Worm (Caenorhabditis elegans) whole organism, L3 larva: Measurements from ENCODE around the gene M01H9.2.

ENCODE experiments used
- R02D3.7 ChIP-seq: fragments of 150-350 bp; optimal IDR thresholded peaks from 2 replicates; lab custom pipeline; 2014; ENCODE audit warnings: missing biosample characterization, missing genetic modification characterization
- ZK546.5 ChIP-seq: sonication (generic microtip); optimal IDR thresholded peaks from 2 replicates; lab custom pipeline; 2017; ENCODE audit warnings: missing biosample characterization, missing genetic modification characterization
- ama-1 ChIP-seq: fragments of 150-350 bp; optimal IDR thresholded peaks from 2 replicates; lab custom pipeline; 2018
- ceh-28 ChIP-seq: fragments of 150-350 bp; optimal IDR thresholded peaks from 2 replicates; lab custom pipeline; 2014; ENCODE audit warnings: missing biosample characterization, missing genetic modification reagents, missing genetic modification characterization
- ceh-82 ChIP-seq: fragments of 150-350 bp; optimal IDR thresholded peaks from 2 replicates; lab custom pipeline; 2014; ENCODE audit warnings: missing biosample characterization, missing genetic modification characterization
- ceh-9 ChIP-seq: sonication (generic microtip); optimal IDR thresholded peaks from 2 replicates; lab custom pipeline; 2018; ENCODE audit warnings: missing biosample characterization, missing genetic modification characterization
- egl-27 ChIP-seq: sonication (generic microtip); optimal IDR thresholded peaks from 4 replicates; lab custom pipeline; 2017; ENCODE audit warnings: missing biosample characterization, missing genetic modification reagents, missing genetic modification characterization
- egl-5 ChIP-seq: fragments of 150-350 bp; optimal IDR thresholded peaks from 2 replicates; lab custom pipeline; 2017; ENCODE audit warnings: missing biosample characterization, missing genetic modification reagents, missing genetic modification characterization, inconsistent platforms
- elt-1 ChIP-seq: fragments of 150-350 bp; optimal IDR thresholded peaks from 2 replicates; lab custom pipeline; 2014; ENCODE audit warnings: missing biosample characterization, missing genetic modification characterization
- elt-2 ChIP-seq: sonication (generic microtip); optimal IDR thresholded peaks from 2 replicates; lab custom pipeline; 2016; ENCODE audit warnings: missing genetic modification reagents, mild to moderate bottlenecking, missing genetic modification characterization, missing compliant biosample characterization
- elt-3 ChIP-seq, 3 experiments: fragments of 150-350 bp in 1 of 3; sonication (generic microtip) in 2 of 3; optimal IDR thresholded peaks; 2 replicates in 2 of 3; 4 replicates in 1 of 3; lab custom pipeline; 2014 to 2017; ENCODE audit warnings: missing biosample characterization in 3 of 3, missing genetic modification characterization in 3 of 3
- eor-1 ChIP-seq, 2 experiments: fragments of 150-350 bp; optimal IDR thresholded peaks; 2 replicates each; lab custom pipeline; 2014 to 2018; ENCODE audit warnings: missing biosample characterization in 2 of 2, missing genetic modification characterization in 2 of 2
- fkh-10 ChIP-seq: sonication (generic microtip); optimal IDR thresholded peaks from 2 replicates; lab custom pipeline; 2017; ENCODE audit warnings: missing biosample characterization, missing genetic modification reagents, missing genetic modification characterization
- fkh-2 ChIP-seq: fragments of 150-350 bp; optimal IDR thresholded peaks from 2 replicates; lab custom pipeline; 2014; ENCODE audit warnings: missing biosample characterization, missing genetic modification reagents, missing genetic modification characterization
- fos-1 ChIP-seq: fragments of 150-350 bp; optimal IDR thresholded peaks from 2 replicates; lab custom pipeline; 2014; ENCODE audit warnings: missing biosample characterization, missing genetic modification characterization
- hmg-11 ChIP-seq: sonication (generic microtip); optimal IDR thresholded peaks from 2 replicates; lab custom pipeline; 2016; ENCODE audit warnings: missing genetic modification characterization, missing compliant biosample characterization
- jun-1 ChIP-seq: fragments of 150-350 bp; optimal IDR thresholded peaks from 2 replicates; lab custom pipeline; 2014; ENCODE audit warnings: missing biosample characterization, missing genetic modification reagents, missing genetic modification characterization
- lin-39 ChIP-seq: fragments of 150-350 bp; optimal IDR thresholded peaks from 2 replicates; lab custom pipeline; 2018; ENCODE audit warnings: missing biosample characterization, missing genetic modification reagents, missing genetic modification characterization
- lsy-12 ChIP-seq: sonication (generic microtip); optimal IDR thresholded peaks from 2 replicates; lab custom pipeline; 2016; ENCODE audit warnings: mild to moderate bottlenecking, missing genetic modification characterization, missing compliant biosample characterization
- mml-1 ChIP-seq: fragments of 150-350 bp; sonication (generic microtip); optimal IDR thresholded peaks from 3 replicates; lab custom pipeline; 2014; ENCODE audit warnings: missing biosample characterization, missing genetic modification characterization
- nfya-1 ChIP-seq: sonication (generic microtip); optimal IDR thresholded peaks from 2 replicates; lab custom pipeline; 2017; ENCODE audit warnings: missing genetic modification characterization, mild to moderate bottlenecking, missing compliant biosample characterization, antibody characterized with exemption, moderate library complexity; ENCODE audit not compliant: insufficient read depth
- nhr-11 ChIP-seq: fragments of 150-350 bp; optimal IDR thresholded peaks from 2 replicates; lab custom pipeline; 2014; ENCODE audit warnings: missing biosample characterization, missing genetic modification characterization
- nhr-23 ChIP-seq: fragments of 150-350 bp; optimal IDR thresholded peaks from 2 replicates; lab custom pipeline; 2014; ENCODE audit warnings: missing biosample characterization, missing genetic modification reagents, missing genetic modification characterization
- nhr-25 ChIP-seq: sonication (generic microtip); optimal IDR thresholded peaks from 2 replicates; lab custom pipeline; 2017; ENCODE audit warnings: missing biosample characterization, missing genetic modification characterization
- nhr-43 ChIP-seq: sonication (generic microtip); optimal IDR thresholded peaks from 2 replicates; lab custom pipeline; 2016; ENCODE audit warnings: mild to moderate bottlenecking, missing genetic modification characterization, missing compliant biosample characterization; ENCODE audit not compliant: poor library complexity, severe bottlenecking
- nhr-67 ChIP-seq: fragments of 150-350 bp; optimal IDR thresholded peaks from 2 replicates; lab custom pipeline; 2014; ENCODE audit warnings: missing biosample characterization, missing genetic modification characterization
- nhr-76 ChIP-seq: fragments of 150-350 bp; sonication (generic microtip); optimal IDR thresholded peaks from 5 replicates; lab custom pipeline; 2014; ENCODE audit warnings: missing biosample characterization, missing genetic modification characterization
- nhr-77 ChIP-seq: fragments of 150-350 bp; optimal IDR thresholded peaks from 2 replicates; lab custom pipeline; 2014; ENCODE audit warnings: missing biosample characterization, missing genetic modification characterization
- pha-4 ChIP-seq: fragments of 150-350 bp; optimal IDR thresholded peaks from 2 replicates; lab custom pipeline; 2014; ENCODE audit warnings: missing biosample characterization, missing genetic modification reagents, missing genetic modification characterization
- pqm-1 ChIP-seq: fragments of 150-350 bp; optimal IDR thresholded peaks from 2 replicates; lab custom pipeline; 2017; ENCODE audit warnings: missing biosample characterization, missing genetic modification characterization, inconsistent platforms
- skn-1 ChIP-seq: fragments of 150-350 bp; optimal IDR thresholded peaks from 2 replicates; lab custom pipeline; 2014; ENCODE audit warnings: missing biosample characterization, missing genetic modification characterization
- snpc-4 ChIP-seq: fragments of 150-350 bp; optimal IDR thresholded peaks from 2 replicates; lab custom pipeline; 2014; ENCODE audit warnings: missing biosample characterization, missing genetic modification characterization
- tbx-2 ChIP-seq: sonication (generic microtip); optimal IDR thresholded peaks from 2 replicates; lab custom pipeline; 2016; ENCODE audit warnings: mild to moderate bottlenecking, missing genetic modification characterization, missing compliant biosample characterization
- unc-39 ChIP-seq: sonication (generic microtip); optimal IDR thresholded peaks from 4 replicates; lab custom pipeline; 2017; ENCODE audit warnings: missing biosample characterization, missing genetic modification characterization
- unc-62 ChIP-seq: fragments of 150-350 bp; sonication (generic microtip); optimal IDR thresholded peaks from 4 replicates; lab custom pipeline; 2014; ENCODE audit warnings: missing biosample characterization, missing genetic modification reagents, missing genetic modification characterization
- zag-1 ChIP-seq: fragments of 150-350 bp; optimal IDR thresholded peaks from 2 replicates; lab custom pipeline; 2014; ENCODE audit warnings: missing biosample characterization, missing genetic modification characterization
- ztf-11 ChIP-seq: fragments of 150-350 bp; optimal IDR thresholded peaks from 2 replicates; lab custom pipeline; 2014; ENCODE audit warnings: missing biosample characterization, missing genetic modification characterization

Gene M01H9.2

DNA sequence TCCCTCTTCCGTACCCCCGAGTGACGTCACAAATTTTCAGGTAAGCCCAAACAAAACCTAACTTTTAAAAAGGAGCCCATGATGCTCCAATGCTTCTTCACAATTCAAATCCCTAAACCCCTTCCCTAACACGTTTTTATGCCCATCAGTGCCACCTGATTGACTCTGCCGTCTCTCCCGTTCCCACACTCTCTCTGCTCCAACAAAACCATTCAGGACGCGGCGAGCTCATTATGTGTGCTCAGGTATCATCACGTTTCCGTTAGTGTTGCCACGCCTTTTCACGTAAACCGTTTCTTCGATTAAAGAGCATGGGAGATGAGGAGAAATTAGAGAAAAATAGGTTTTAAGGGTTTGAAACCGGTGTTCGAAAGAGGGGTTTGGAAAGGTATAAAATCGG lies at the start of gene M01H9.2:
TSS of gene M01H9.2 (minus strand) at position 101 of the 400 bp plus-strand sequence.
- TF ChIP-seq ceh-82 (tag; lab: Kevin White, UChicago) (no peak), R02D3.7 (tag; lab: Kevin White, UChicago) (no peak), tbx-2 (tag; lab: Kevin White, UChicago) (no peak), nhr-67 (tag; lab: Kevin White, UChicago) (no peak), ztf-11 (no peak), snpc-4 (tag; lab: Kevin White, UChicago) (no peak), fos-1 (tag; lab: Kevin White, UChicago) (no peak), unc-62 (GFP tag; lab: Kevin White, UChicago) (no peak), elt-1 (no peak), zag-1 (tag; lab: Kevin White, UChicago) (no peak), lin-39 (no peak), ceh-28 (tag; lab: Kevin White, UChicago) (no peak), nhr-23 (tag; lab: Kevin White, UChicago) (no peak), elt-2 (no peak), fkh-2 (tag; lab: Kevin White, UChicago) (no peak), ama-1 (lab: Kevin White, UChicago) (no peak)

DNA sequence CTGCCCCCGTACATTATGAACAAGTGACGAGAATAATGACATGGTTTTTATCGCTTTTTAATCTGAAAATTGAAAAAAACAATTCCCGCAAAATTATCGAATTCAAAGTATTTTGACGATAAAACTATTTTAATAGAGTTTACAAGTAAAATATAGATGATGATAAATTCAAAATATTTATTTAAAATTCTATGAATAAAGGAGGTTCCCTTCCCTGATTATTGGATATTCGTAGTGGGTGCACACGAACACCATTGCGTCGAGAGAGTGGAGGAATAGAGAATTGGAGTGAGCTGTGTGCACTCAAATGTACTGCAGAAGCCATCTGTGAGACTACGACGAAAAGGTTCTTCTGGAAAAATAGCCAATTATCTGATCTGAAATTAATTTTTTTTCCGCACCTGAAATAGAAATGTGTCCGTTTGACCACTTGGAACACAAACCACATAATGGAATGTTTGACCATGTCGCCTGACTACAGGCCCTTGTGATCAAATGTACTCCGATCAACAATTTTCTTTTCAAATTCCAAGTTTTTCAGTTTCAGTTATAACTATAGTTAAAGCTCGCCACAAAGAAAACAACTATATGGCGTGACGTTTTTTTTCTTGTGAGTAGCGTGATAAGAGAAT lies 48.3 kb upstream of the M01H9.2 start, which contains the start of the genes rfth-1 and ZK180.8:
TSS of gene rfth-1 (minus strand) at position 51 of the 632 bp plus-strand sequence.
TSS of gene ZK180.8 (minus strand) at position 466 of the 632 bp plus-strand sequence.
- TF ChIP-seq fkh-10 (GFP tag; lab: Kevin White, UChicago) = no peak
- peak; percentile 2 for TF ChIP-seq hmg-11 (tag; lab: Kevin White, UChicago)
- no peak for TF ChIP-seq ZK546.5 (tag; lab: Kevin White, UChicago)
- TF ChIP-seq lsy-12 (tag; lab: Kevin White, UChicago) = no peak
- TF ChIP-seq pha-4 (tag; lab: Kevin White, UChicago) = peak; percentile 30
- TF ChIP-seq eor-1 (tag; optimal IDR thresholded peaks at IDR 0.05; lab: Kevin White, UChicago) = no peak
- TF ChIP-seq elt-2 = no peak
- TF ChIP-seq fos-1 (tag; lab: Kevin White, UChicago) = no peak
- no peak for TF ChIP-seq elt-3 (tag; optimal IDR thresholded peaks at IDR 0.05; lab: Kevin White, UChicago)
- TF ChIP-seq pqm-1 (tag; lab: Kevin White, UChicago) = no peak
- TF ChIP-seq egl-27 = no peak
- no peak for TF ChIP-seq egl-5 (tag; lab: Kevin White, UChicago)
- no peak for TF ChIP-seq mml-1
- TF ChIP-seq lin-39 = no peak
- no peak for TF ChIP-seq R02D3.7 (tag; lab: Kevin White, UChicago)
- no peak for TF ChIP-seq nhr-43 (tag; lab: Kevin White, UChicago)
- TF ChIP-seq ama-1 (lab: Kevin White, UChicago) = peak; percentile 0
- no peak for TF ChIP-seq nhr-76 (tag; lab: Kevin White, UChicago)
- TF ChIP-seq nhr-25 (tag; lab: Kevin White, UChicago) = no peak
- TF ChIP-seq skn-1 = no peak
- TF ChIP-seq unc-39 (tag; lab: Kevin White, UChicago) = no peak
- TF ChIP-seq nhr-67 (tag; lab: Kevin White, UChicago) = no peak
- TF ChIP-seq elt-1 = no peak
- no peak for TF ChIP-seq jun-1 (tag; lab: Kevin White, UChicago)
- TF ChIP-seq fkh-2 (tag; lab: Kevin White, UChicago) = no peak

DNA sequence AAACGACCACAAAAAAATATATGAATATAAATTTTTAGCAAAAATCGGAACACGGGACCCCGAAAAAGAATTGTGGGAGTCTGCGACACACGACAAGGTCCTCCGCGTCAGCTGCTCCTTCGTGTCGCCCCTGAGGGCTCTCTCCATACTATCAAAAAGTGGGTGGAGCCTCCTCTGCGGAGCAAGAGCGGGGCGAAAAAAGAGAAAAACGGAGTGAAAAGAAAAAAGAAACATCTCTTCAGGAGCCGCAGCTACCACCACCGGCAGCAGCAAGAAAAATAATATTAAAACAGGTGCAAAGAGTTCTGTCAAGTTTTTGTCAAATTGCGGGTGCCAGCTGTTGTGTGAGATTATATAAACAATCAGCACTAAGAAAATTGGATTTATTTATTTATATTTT lies 43.6 kb upstream of the M01H9.2 start, which contains the start of gene gbb-2:
TSS of gene gbb-2 (minus strand) at position 112 of the 400 bp plus-strand sequence.
- TF ChIP-seq hmg-11 (tag; lab: Kevin White, UChicago) (no peak), ZK546.5 (tag; lab: Kevin White, UChicago) (no peak), nhr-77 (tag; lab: Kevin White, UChicago) (no peak), lin-39 (peak; percentile 40), ceh-9 (no peak), nfya-1 (peak; percentile 38), nhr-11 (tag; lab: Kevin White, UChicago) (no peak), zag-1 (tag; lab: Kevin White, UChicago) (no peak), egl-5 (tag; lab: Kevin White, UChicago) (no peak)
